Fruit fly (Drosophila melanogaster) Kc167 (cell line): ENCODE measurements around the gene Coq2.

ENCODE experiments used
- Sin3A ChIP-seq: fragments of >200 bp; optimal IDR thresholded peaks from 2 replicates; lab custom pipeline; 2018; ENCODE audit warnings: missing external identifiers
- insv ChIP-seq: fragments of >200 bp; optimal IDR thresholded peaks from 3 replicates; lab custom pipeline; 2018; ENCODE audit warnings: missing external identifiers

DNA sequence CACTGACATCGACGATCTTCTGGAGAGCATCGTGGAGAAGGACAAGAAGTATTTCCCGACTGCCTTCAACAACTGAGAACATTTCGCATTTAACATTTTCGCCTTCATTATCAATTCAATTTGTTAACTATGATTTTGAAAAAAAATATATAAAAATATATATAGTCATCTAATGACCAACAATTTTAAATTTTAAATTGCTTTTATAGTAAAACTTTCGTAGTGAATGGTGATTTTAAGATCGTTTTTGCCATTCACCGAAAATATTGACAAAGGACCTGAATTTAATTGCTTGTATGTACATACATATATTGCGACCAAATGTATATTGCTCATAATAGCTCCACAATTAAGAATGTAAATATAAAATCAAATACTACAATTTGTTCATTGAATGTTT is 30.9 kb upstream of the Coq2 start, which contains the start of gene CG7352:
- TF ChIP-seq insv (lab: Kevin White, UChicago) (no peak), Sin3A (lab: Kevin White, UChicago) (no peak)
